Fruit fly (Drosophila melanogaster): ENCODE data around the gene CG5274.

CG5274 gene

DNA sequence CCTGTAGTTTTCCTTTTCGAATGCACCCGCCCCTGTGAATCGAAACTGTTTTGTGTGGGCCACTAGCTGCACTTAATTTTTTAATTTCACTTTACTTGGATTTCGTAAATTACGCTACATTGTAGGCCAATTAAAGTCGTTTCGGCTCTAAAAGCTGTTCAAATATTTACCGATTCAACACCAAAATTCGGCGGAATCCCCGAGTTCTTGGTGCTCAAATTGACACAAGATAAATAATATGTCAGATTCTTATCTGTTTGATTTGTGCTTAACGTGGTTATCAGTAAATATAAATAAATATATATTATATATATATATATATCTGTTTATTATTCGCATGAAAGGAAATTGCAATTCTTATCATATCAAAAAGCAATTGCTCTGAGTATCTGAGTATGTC is 20.5 kb upstream of the CG5274 start (continued):
- TF ChIP-seq CG10147 (GFP tag; optimal IDR thresholded peaks at IDR 0.05): peak; percentile 62
- TF ChIP-seq Hr51 (GFP tag; optimal IDR thresholded peaks at IDR 0.05): peak in 1 of 2 experiments; percentile 5
- peak; percentile 32 for TF ChIP-seq Kr (GFP tag; optimal IDR thresholded peaks at IDR 0.05)
- peak; percentile 71 for TF ChIP-seq caup (GFP tag; optimal IDR thresholded peaks at IDR 0.05; ENCODE audit: severe bottlenecking)
- peak; percentile 47 for TF ChIP-seq Asciz (GFP tag; optimal IDR thresholded peaks at IDR 0.05)

dm6 chr3L:20447337-20447736 is 19.9 kb upstream of the CG5274 start:
- TF ChIP-seq dati (GFP tag; IDR thresholded peaks at IDR 0.05) (no peak), CG1647 (GFP tag; optimal IDR thresholded peaks at IDR 0.05) (no peak), abd-A (tag; optimal IDR thresholded peaks at IDR 0.05) (no peak), Stat92E (GFP tag; optimal IDR thresholded peaks at IDR 0.05) (no peak), CG6254 (GFP tag; optimal IDR thresholded peaks at IDR 0.05) (no peak), az2 (GFP tag; optimal IDR thresholded peaks at IDR 0.05) (peak; percentile 28), CG2199 (GFP tag; IDR thresholded peaks at IDR 0.05) (no peak), CG7786 (GFP tag; optimal IDR thresholded peaks at IDR 0.05) (no peak), CG11560 (tag; IDR thresholded peaks at IDR 0.05) (0 out of 3 replicates have a peak, but pooled peaks have one; percentile 35), sna (GFP tag; IDR thresholded peaks at IDR 0.05; ENCODE audit: partially characterized antibody) (no peak), sug (tag; optimal IDR thresholded peaks at IDR 0.05) (no peak), wdn (GFP tag; IDR thresholded peaks at IDR 0.05) (no peak), CG11398 (GFP tag; optimal IDR thresholded peaks at IDR 0.05) (no peak), gsb (GFP tag; IDR thresholded peaks at IDR 0.05) (no peak), CG31441 (GFP tag; IDR thresholded peaks at IDR 0.05) (no peak), CG8290 (GFP tag; optimal IDR thresholded peaks at IDR 0.05) (no peak), CG8290 (tag; optimal IDR thresholded peaks at IDR 0.05) (no peak), Kr (GFP tag; optimal IDR thresholded peaks at IDR 0.05) (no peak), Lhr (GFP tag; optimal IDR thresholded peaks at IDR 0.05) (no peak), dimm (GFP tag; IDR thresholded peaks at IDR 0.05) (no peak), CG1529 (GFP tag; optimal IDR thresholded peaks at IDR 0.05) (no peak), grau (tag; optimal IDR thresholded peaks at IDR 0.05) (peak; percentile 87), CG10274 (GFP tag; optimal IDR thresholded peaks at IDR 0.05) (no peak), CG31365 (tag; optimal IDR thresholded peaks at IDR 0.05) (no peak), CG11723 (GFP tag; optimal IDR thresholded peaks at IDR 0.05) (no peak), CG1832 (GFP tag; optimal IDR thresholded peaks at IDR 0.05) (no peak), Ravus (GFP tag; IDR thresholded peaks at IDR 0.05) (no peak), psq (GFP tag; optimal IDR thresholded peaks at IDR 0.05) (no peak), CG14965 (GFP tag; optimal IDR thresholded peaks at IDR 0.05; ENCODE audit: borderline replicate concordance) (no peak), CG1603 (tag; optimal IDR thresholded peaks at IDR 0.05) (peak; percentile 61), pros (GFP tag; optimal IDR thresholded peaks at IDR 0.05) (no peak), ara (GFP tag; IDR thresholded peaks at IDR 0.05) (0 out of 2 replicates have a peak, but pooled peaks have one; percentile 23), CG14050 (GFP tag; IDR thresholded peaks at IDR 0.05) (no peak), grn (GFP tag; optimal IDR thresholded peaks at IDR 0.05) (no peak), CG15269 (tag; optimal IDR thresholded peaks at IDR 0.05) (no peak), CG10462 (GFP tag; optimal IDR thresholded peaks at IDR 0.05) (no peak), Dip3 (GFP tag; optimal IDR thresholded peaks at IDR 0.05) (no peak), usp (GFP tag; optimal IDR thresholded peaks at IDR 0.05) (no peak), CG9876 (GFP tag; optimal IDR thresholded peaks at IDR 0.05) (no peak), kni (GFP tag; optimal IDR thresholded peaks at IDR 0.05) (no peak), gt (GFP tag; IDR thresholded peaks at IDR 0.05) (no peak), CG4730 (GFP tag; IDR thresholded peaks at IDR 0.05) (no peak), CG17802 (tag; optimal IDR thresholded peaks at IDR 0.05) (no peak), CG31388 (GFP tag; optimal IDR thresholded peaks at IDR 0.05) (no peak), HLH4C (GFP tag; IDR thresholded peaks at IDR 0.05; ENCODE audit: partially characterized antibody) (no peak), CG34422 (GFP tag; IDR thresholded peaks at IDR 0.05) (no peak)

Data from whole organism, embryonic.